Worm (Caenorhabditis elegans) whole organism, L4 larva: ENCODE data around the gene him-3.
A peak's percentile ranks its signal among the peaks of the same experiment; 100 is the strongest.

Experiments
- T26A8.4 ChIP-seq: fragments of 200-800 bp; sonication (Bioruptor generic); IDR thresholded peaks from 2 replicates; pipeline ENCODE4 v1.3.6; 2022; ENCODE audit warnings: missing genetic modification characterization, missing compliant biosample characterization
- Y5F2A.4 ChIP-seq: fragments of 200-800 bp; sonication (Bioruptor generic); optimal IDR thresholded peaks from 2 replicates; lab custom pipeline; 2018; ENCODE audit warnings: mild to moderate bottlenecking, missing genetic modification characterization, missing compliant biosample characterization
- ZK337.2 ChIP-seq: fragments of 200-800 bp; sonication (Bioruptor generic); IDR thresholded peaks from 2 replicates; pipeline ENCODE4 v1.3.6; 2022; ENCODE audit warnings: missing genetic modification reagents, missing genetic modification characterization, missing compliant biosample characterization
- ZK546.5 ChIP-seq, 2 experiments: sonication (generic microtip); optimal IDR thresholded peaks; 2 replicates each; lab custom pipeline; 2017; ENCODE audit warnings: missing biosample characterization in 2 of 2, missing genetic modification characterization in 2 of 2
- aha-1 ChIP-seq: fragments of 150-350 bp; peaks from one replicate; lab custom pipeline; 2014; ENCODE audit warnings: missing biosample characterization, missing genetic modification characterization
- aly-2 ChIP-seq: sonication (generic microtip); optimal IDR thresholded peaks from 2 replicates; lab custom pipeline; 2018; ENCODE audit warnings: missing biosample characterization, missing genetic modification characterization
- ceh-20 ChIP-seq: fragments of 200-800 bp; sonication (Bioruptor generic); IDR thresholded peaks from 2 replicates; pipeline ENCODE4 v1.3.6; 2022; ENCODE audit warnings: missing genetic modification reagents, missing genetic modification characterization, missing compliant biosample characterization
- cey-2 ChIP-seq: sonication (generic microtip); optimal IDR thresholded peaks from 3 replicates; lab custom pipeline; 2017; ENCODE audit warnings: missing genetic modification characterization, mild to moderate bottlenecking, missing compliant biosample characterization, antibody characterized with exemption, borderline replicate concordance; ENCODE audit not compliant: insufficient read depth
- ctbp-1 ChIP-seq: fragments of 200-800 bp; sonication (Bioruptor generic); IDR thresholded peaks from 2 replicates; pipeline ENCODE4 v1.3.6; 2022; ENCODE audit warnings: missing genetic modification reagents, missing genetic modification characterization, missing compliant biosample characterization
- duxl-1 ChIP-seq: sonication (generic microtip); optimal IDR thresholded peaks from 2 replicates; lab custom pipeline; 2016; ENCODE audit warnings: mild to moderate bottlenecking, missing genetic modification characterization, moderate library complexity, missing compliant biosample characterization; ENCODE audit not compliant: poor library complexity
- gei-8 ChIP-seq: fragments of 200-800 bp; sonication (Bioruptor generic); optimal IDR thresholded peaks from 2 replicates; lab custom pipeline; 2018; ENCODE audit warnings: mild to moderate bottlenecking, missing genetic modification characterization, missing compliant biosample characterization
- hlh-30 ChIP-seq: sonication (generic microtip); optimal IDR thresholded peaks from 2 replicates; lab custom pipeline; 2017; ENCODE audit warnings: antibody characterized with exemption, mild to moderate bottlenecking, missing genetic modification characterization, missing compliant biosample characterization; ENCODE audit not compliant: insufficient read depth
- hmg-1.1 ChIP-seq: fragments of 200-800 bp; sonication (Bioruptor generic); IDR thresholded peaks from 2 replicates; pipeline ENCODE4 v1.3.6; 2022; ENCODE audit warnings: missing genetic modification reagents, missing genetic modification characterization, missing compliant biosample characterization
- lin-15B ChIP-seq: fragments of 150-350 bp; sonication (generic microtip); optimal IDR thresholded peaks from 3 replicates; lab custom pipeline; 2014; ENCODE audit warnings: missing biosample characterization, missing genetic modification characterization
- lir-3 ChIP-seq: sonication (generic microtip); optimal IDR thresholded peaks from 2 replicates; lab custom pipeline; 2016; ENCODE audit warnings: mild to moderate bottlenecking, missing genetic modification characterization, missing compliant biosample characterization
- lsy-2 ChIP-seq, 2 experiments: fragments of 150-350 bp in 1 of 2; sonication (generic microtip) in 1 of 2; optimal IDR thresholded peaks; 2 replicates each; lab custom pipeline; 2014 to 2017; ENCODE audit warnings: missing biosample characterization in 2 of 2, missing genetic modification characterization in 2 of 2
- mes-2 ChIP-seq: sonication (generic microtip); optimal IDR thresholded peaks from 2 replicates; lab custom pipeline; 2016; ENCODE audit warnings: missing genotype, mild to moderate bottlenecking, missing genetic modification characterization, missing compliant biosample characterization; ENCODE audit not compliant: poor library complexity, severe bottlenecking
- nhr-10 ChIP-seq: fragments of 150-350 bp; optimal IDR thresholded peaks from 2 replicates; lab custom pipeline; 2014; ENCODE audit warnings: missing biosample characterization, missing genetic modification characterization
- nhr-102 ChIP-seq: sonication (generic microtip); optimal IDR thresholded peaks from 2 replicates; lab custom pipeline; 2016; ENCODE audit warnings: mild to moderate bottlenecking, missing genetic modification characterization, moderate library complexity, missing compliant biosample characterization
- nhr-111 ChIP-seq: fragments of 200-800 bp; sonication (Bioruptor generic); optimal IDR thresholded peaks from 2 replicates; lab custom pipeline; 2018; ENCODE audit warnings: mild to moderate bottlenecking, missing genetic modification characterization, missing compliant biosample characterization
- nhr-41 ChIP-seq: fragments of 200-800 bp; sonication (Bioruptor generic); IDR thresholded peaks from 2 replicates; pipeline ENCODE4 v1.3.6; 2022; ENCODE audit warnings: missing genetic modification reagents, missing genetic modification characterization, missing compliant biosample characterization
- pha-4 ChIP-seq, 2 experiments: fragments of 150-350 bp in 1 of 2; fragments of 200-800 bp in 1 of 2; sonication (Bioruptor generic) in 1 of 2; IDR thresholded peaks in 1 of 2; optimal IDR thresholded peaks in 1 of 2; 2 replicates each; pipeline versions ENCODE4 v1.3.6 to Lab custom; 2014 to 2022; ENCODE audit warnings: missing genetic modification characterization in 2 of 2, missing genetic modification reagents in 2 of 2, missing biosample characterization in 1 of 2, missing compliant biosample characterization in 1 of 2
- php-3 ChIP-seq: fragments of 200-800 bp; sonication (Bioruptor generic); IDR thresholded peaks from 2 replicates; pipeline ENCODE4 v1.3.6; 2022; ENCODE audit warnings: missing genetic modification reagents, missing genetic modification characterization, missing compliant biosample characterization
- pqm-1 ChIP-seq: sonication (generic microtip); optimal IDR thresholded peaks from 2 replicates; lab custom pipeline; 2017; ENCODE audit warnings: missing biosample characterization, missing genetic modification characterization
- skn-1 ChIP-seq: fragments of 150-350 bp; optimal IDR thresholded peaks from 2 replicates; lab custom pipeline; 2014; ENCODE audit warnings: missing biosample characterization, missing genetic modification characterization
- snpc-1.2 ChIP-seq: fragments of 200-800 bp; sonication (Bioruptor generic); IDR thresholded peaks from 2 replicates; pipeline ENCODE4 v1.3.6; 2022; ENCODE audit warnings: missing genetic modification reagents, missing genetic modification characterization, missing compliant biosample characterization
- spr-1 ChIP-seq: sonication (generic microtip); optimal IDR thresholded peaks from 2 replicates; lab custom pipeline; 2016; ENCODE audit warnings: mild to moderate bottlenecking, missing genetic modification characterization, missing compliant biosample characterization
- spr-3 ChIP-seq: fragments of 200-800 bp; sonication (Bioruptor generic); optimal IDR thresholded peaks from 2 replicates; lab custom pipeline; 2018; ENCODE audit warnings: mild to moderate bottlenecking, missing genetic modification characterization, missing compliant biosample characterization
- tra-1 ChIP-seq: fragments of 200-800 bp; sonication (Bioruptor generic); IDR thresholded peaks from 2 replicates; pipeline ENCODE4 v1.3.6; 2022; ENCODE audit warnings: missing genetic modification reagents, missing genetic modification characterization, missing compliant biosample characterization

The him-3 gene

ce11 chrIV:6959483-6959882 lies 17.8 kb upstream of the him-3 start:
- TF ChIP-seq ctbp-1 (GFP tag; lab: Robert Waterston, UW) (0 out of 2 replicates have a peak, but pooled peaks have one; percentile 29), hmg-1.1 (GFP tag; lab: Robert Waterston, UW) (no peak), Y5F2A.4 (GFP tag; lab: Kevin White, UChicago) (no peak), lsy-2 (tag; optimal IDR thresholded peaks at IDR 0.05; lab: Kevin White, UChicago) (peak in 1 of 2 experiments; percentile 9), hlh-30 (no peak), cey-2 (tag; lab: Kevin White, UChicago) (no peak), nhr-41 (no peak), aly-2 (tag; lab: Kevin White, UChicago) (no peak), nhr-102 (tag; lab: Kevin White, UChicago) (no peak), tra-1 (GFP tag; lab: Robert Waterston, UW) (no peak), skn-1 (tag; lab: Kevin White, UChicago) (no peak), gei-8 (GFP tag; lab: Kevin White, UChicago) (no peak), aha-1 (tag; lab: Kevin White, UChicago) (no peak)
- TF ChIP-seq, all 104 proteins: peak for 2

- TF ChIP-seq T26A8.4 (GFP tag; lab: Robert Waterston, UW): no peak
Observed at ce11 chrIV:6964508-6964907, 12.8 kb upstream of the him-3 start, which contains the start of gene B0478.3. Gene B0478.3, minus strand, starts transcription at chrIV:6964608.

ce11 chrIV:6965192-6965591 lies 12.1 kb upstream of the him-3 start, which contains the start of gene ZK381.2:
Gene ZK381.2, plus strand, starts transcription at chrIV:6965492.
- no peak for TF ChIP-seq duxl-1 (tag; lab: Kevin White, UChicago)
- no peak for TF ChIP-seq snpc-1.2 (GFP tag; lab: Robert Waterston, UW)
- no peak for TF ChIP-seq nhr-10 (tag; lab: Kevin White, UChicago)

- no peak for TF ChIP-seq spr-3
- no peak for TF ChIP-seq ZK337.2 (GFP tag; lab: Robert Waterston, UW)
- no peak for TF ChIP-seq hlh-30
- no peak for TF ChIP-seq ceh-20 (GFP tag; lab: Robert Waterston, UW)
- no peak for TF ChIP-seq ZK546.5 (tag; optimal IDR thresholded peaks at IDR 0.05; lab: Kevin White, UChicago)
- TF ChIP-seq skn-1 (tag; lab: Kevin White, UChicago): no peak
- no peak for TF ChIP-seq lir-3 (tag; lab: Kevin White, UChicago)
- TF ChIP-seq pha-4 (GFP tag; IDR thresholded peaks at IDR 0.05; lab: Robert Waterston, UW): no peak
- TF ChIP-seq pha-4 (tag; optimal IDR thresholded peaks at IDR 0.05; lab: Kevin White, UChicago): no peak
Observed at ce11 chrIV:6970271-6970670, 7.0 kb upstream of the him-3 start, which contains the start of gene ZK381.8. Gene ZK381.8, minus strand, starts transcription at chrIV:6970371.

ce11 chrIV:6971213-6971612 lies 6.1 kb upstream of the him-3 start, which contains the start of gene ZK381.62:
Gene ZK381.62, minus strand, starts transcription at chrIV:6971313.
- no peak for TF ChIP-seq ctbp-1 (GFP tag; lab: Robert Waterston, UW)
- peak; percentile 33 for TF ChIP-seq aha-1 (tag; lab: Kevin White, UChicago)
- TF ChIP-seq nhr-111 (GFP tag; lab: Kevin White, UChicago): no peak

- TF ChIP-seq pqm-1 (tag; lab: Kevin White, UChicago) (no peak), spr-1 (tag; lab: Kevin White, UChicago) (no peak), php-3 (GFP tag; lab: Robert Waterston, UW) (no peak), lin-15B (tag; lab: Kevin White, UChicago) (no peak), mes-2 (tag; lab: Kevin White, UChicago) (no peak)
Observed at ce11 chrIV:6972427-6972826, 4.9 kb upstream of the him-3 start, which contains the start of gene nhr-249. Gene nhr-249, minus strand, starts transcription at chrIV:6972527.
